Fruit fly (Drosophila melanogaster): ENCODE measurements around the gene CG13998.

Gene CG13998

dm6 chr2L:5974122-5974521 is 17.5 kb upstream of the CG13998 start (continued):
- peak; percentile 36 for TF ChIP-seq YL-1 (GFP tag; optimal IDR thresholded peaks at IDR 0.05)
- no peak for TF ChIP-seq az2 (GFP tag; optimal IDR thresholded peaks at IDR 0.05)
- TF ChIP-seq cg (GFP tag; optimal IDR thresholded peaks at IDR 0.05): no peak
- TF ChIP-seq vvl (GFP tag; IDR thresholded peaks at IDR 0.05): no peak
- peak; percentile 59 for TF ChIP-seq CG9727 (GFP tag; optimal IDR thresholded peaks at IDR 0.05)
- peak; percentile 67 for TF ChIP-seq CG17359 (tag; optimal IDR thresholded peaks at IDR 0.05)
- TF ChIP-seq CG11695 (GFP tag; IDR thresholded peaks at IDR 0.05): peak; percentile 27; the same call in 1 of the 3 replicates
- peak; percentile 65 for TF ChIP-seq CG15269 (tag; optimal IDR thresholded peaks at IDR 0.05)
- no peak for TF ChIP-seq maf-S (GFP tag; optimal IDR thresholded peaks at IDR 0.05)
- peak; percentile 9; the same call in 1 of the 2 replicates for TF ChIP-seq ranshi (GFP tag; IDR thresholded peaks at IDR 0.05)
- peak; percentile 7; the same call in 1 of the 2 replicates for TF ChIP-seq ttk (GFP tag; IDR thresholded peaks at IDR 0.05)
- 0 out of 2 replicates have a peak, but pooled peaks have one; percentile 15 for TF ChIP-seq CG43689 (GFP tag; IDR thresholded peaks at IDR 0.05)
- peak; percentile 78 for TF ChIP-seq CG18599 (GFP tag; optimal IDR thresholded peaks at IDR 0.05)
- TF ChIP-seq MESR4 (GFP tag; optimal IDR thresholded peaks at IDR 0.05): peak; percentile 6
- no peak for TF ChIP-seq vfl (GFP tag; optimal IDR thresholded peaks at IDR 0.05)
- no peak for TF ChIP-seq stwl (tag; optimal IDR thresholded peaks at IDR 0.05)
- TF ChIP-seq Lhr (GFP tag; optimal IDR thresholded peaks at IDR 0.05): peak; percentile 23
- TF ChIP-seq Nf-YC (tag; optimal IDR thresholded peaks at IDR 0.05): peak; percentile 13
- TF ChIP-seq nerfin-2 (GFP tag; IDR thresholded peaks at IDR 0.05; ENCODE audit: partially characterized antibody): no peak
- TF ChIP-seq run (tag; optimal IDR thresholded peaks at IDR 0.05): peak; percentile 55
- no peak for TF ChIP-seq BEAF-32 (GFP tag; optimal IDR thresholded peaks at IDR 0.05)
- TF ChIP-seq stc (GFP tag; IDR thresholded peaks at IDR 0.05): peak; percentile 16; the same call in 1 of the 2 replicates
- TF ChIP-seq CG32532 (GFP tag; IDR thresholded peaks at IDR 0.05): peak; percentile 21; the same call in 1 of the 2 replicates
- no peak for TF ChIP-seq al (GFP tag; IDR thresholded peaks at IDR 0.05)
- no peak for TF ChIP-seq CG3838 (GFP tag; optimal IDR thresholded peaks at IDR 0.05)
- peak; percentile 87 for TF ChIP-seq MTF-1 (GFP tag; optimal IDR thresholded peaks at IDR 0.05; ENCODE audit: borderline replicate concordance)
- TF ChIP-seq twi (tag; optimal IDR thresholded peaks at IDR 0.05): no peak
- TF ChIP-seq Lpt (GFP tag; optimal IDR thresholded peaks at IDR 0.05): no peak
- TF ChIP-seq bigmax (GFP tag; optimal IDR thresholded peaks at IDR 0.05): peak; percentile 11
- TF ChIP-seq CG15601 (tag; optimal IDR thresholded peaks at IDR 0.05): peak; percentile 82
- TF ChIP-seq CG13287 (GFP tag; IDR thresholded peaks at IDR 0.05; ENCODE audit: partially characterized antibody): no peak
- no peak for TF ChIP-seq chif (GFP tag; optimal IDR thresholded peaks at IDR 0.05)
- TF ChIP-seq HLHmδ (GFP tag; optimal IDR thresholded peaks at IDR 0.05): peak; percentile 86
- TF ChIP-seq sima (GFP tag; optimal IDR thresholded peaks at IDR 0.05): no peak
- TF ChIP-seq bcd (GFP tag; optimal IDR thresholded peaks at IDR 0.05): peak; percentile 49
- peak; percentile 2 for TF ChIP-seq CG18011 (GFP tag; optimal IDR thresholded peaks at IDR 0.05)
- peak; percentile 86 for TF ChIP-seq Vsx1 (GFP tag; optimal IDR thresholded peaks at IDR 0.05)
- TF ChIP-seq tap (tag; optimal IDR thresholded peaks at IDR 0.05): peak; percentile 53
- TF ChIP-seq CG9932 (GFP tag; IDR thresholded peaks at IDR 0.05): peak; percentile 38; the same call in 1 of the 2 replicates
- TF ChIP-seq Hr51 (GFP tag; optimal IDR thresholded peaks at IDR 0.05): peak; percentile 30 to 52
- no peak for TF ChIP-seq kay (GFP tag; optimal IDR thresholded peaks at IDR 0.05)
- TF ChIP-seq CG32767 (GFP tag; IDR thresholded peaks at IDR 0.05): peak; percentile 48; the same call in 1 of the 2 replicates
- TF ChIP-seq Max (GFP tag; optimal IDR thresholded peaks at IDR 0.05): peak; percentile 14
- TF ChIP-seq CG11504 (tag; optimal IDR thresholded peaks at IDR 0.05): peak; percentile 35
- TF ChIP-seq NFAT (GFP tag; IDR thresholded peaks at IDR 0.05): peak; percentile 46; the same call in 1 of the 2 replicates
- peak; percentile 31 for TF ChIP-seq Nf-YB (GFP tag; optimal IDR thresholded peaks at IDR 0.05)
- no peak for TF ChIP-seq CG13624 (GFP tag; optimal IDR thresholded peaks at IDR 0.05)
- TF ChIP-seq sd (tag; optimal IDR thresholded peaks at IDR 0.05): peak; percentile 42
- TF ChIP-seq CG8290 (GFP tag; optimal IDR thresholded peaks at IDR 0.05): peak; percentile 15
- peak in 1 of 2 experiments; percentile 87 for TF ChIP-seq CG8290 (tag; optimal IDR thresholded peaks at IDR 0.05)

All from whole organism, embryonic.